Fruit fly (Drosophila melanogaster) whole organism, embryonic: Measurements from ENCODE around the gene ftz-f1.
A peak's percentile ranks its signal among the peaks of the same experiment; 100 is the strongest.

Experiments
- B-H2 ChIP-seq: fragments of 200-800 bp; sonication (Bioruptor generic); optimal IDR thresholded peaks from 2 replicates; lab custom pipeline; 2018; ENCODE audit warnings: missing biosample characterization, mild to moderate bottlenecking, missing genetic modification characterization
- Bdp1 ChIP-seq: fragments of 200-800 bp; sonication (Bioruptor generic); optimal IDR thresholded peaks from 3 replicates; lab custom pipeline; 2016; ENCODE audit warnings: missing biosample characterization, missing genetic modification characterization
- Blimp-1 ChIP-seq: fragments of 200-800 bp; sonication (Bioruptor generic); optimal IDR thresholded peaks from 3 replicates; lab custom pipeline; 2018; ENCODE audit warnings: missing biosample characterization, missing genetic modification characterization, mild to moderate bottlenecking, moderate library complexity, missing genetic modification reagents
- CG10321 ChIP-seq: fragments of 200-800 bp; sonication (Bioruptor generic); IDR thresholded peaks from 2 replicates; pipeline ENCODE4 v1.3.6; 2022; ENCODE audit warnings: missing biosample characterization, missing genetic modification characterization
- CG10431 ChIP-seq: fragments of 200-800 bp; sonication (Bioruptor generic); optimal IDR thresholded peaks from 3 replicates; lab custom pipeline; 2018; ENCODE audit warnings: missing biosample characterization, mild to moderate bottlenecking, missing genetic modification characterization
- CG11695 ChIP-seq: fragments of 200-800 bp; sonication (Bioruptor generic); IDR thresholded peaks from 3 replicates; pipeline ENCODE4 v1.3.6; 2022; ENCODE audit warnings: missing biosample characterization, missing genetic modification characterization
- CG12104 ChIP-seq: fragments of 200-800 bp; sonication (Bioruptor generic); optimal IDR thresholded peaks from 3 replicates; lab custom pipeline; 2016; ENCODE audit warnings: missing biosample characterization, missing genetic modification characterization
- CG14441 ChIP-seq: fragments of 200-800 bp; sonication (Bioruptor generic); IDR thresholded peaks from 2 replicates; pipeline ENCODE4 v1.3.6; 2022; ENCODE audit warnings: missing biosample characterization, missing genetic modification characterization
- CG1602 ChIP-seq: fragments of 200-800 bp; sonication (Bioruptor generic); optimal IDR thresholded peaks from 3 replicates; lab custom pipeline; 2016; ENCODE audit warnings: missing biosample characterization, missing genetic modification characterization
- CG17802 ChIP-seq: fragments of 200-800 bp; sonication (Bioruptor generic); optimal IDR thresholded peaks from 2 replicates; lab custom pipeline; 2018; ENCODE audit warnings: missing biosample characterization, mild to moderate bottlenecking, missing genetic modification characterization, moderate library complexity
- CG17829 ChIP-seq: fragments of 200-800 bp; optimal IDR thresholded peaks from 2 replicates; lab custom pipeline; 2019; ENCODE audit warnings: missing biosample characterization, mild to moderate bottlenecking, missing genetic modification characterization, moderate library complexity
- CG18619 ChIP-seq: fragments of 200-800 bp; sonication (Bioruptor generic); optimal IDR thresholded peaks from 3 replicates; lab custom pipeline; 2017; ENCODE audit warnings: missing biosample characterization, mild to moderate bottlenecking, missing genetic modification characterization
- CG31388 ChIP-seq: fragments of 200-800 bp; sonication (Bioruptor generic); optimal IDR thresholded peaks from 2 replicates; lab custom pipeline; 2016; ENCODE audit warnings: missing biosample characterization, missing genetic modification characterization
- CG33557 ChIP-seq: fragments of 200-800 bp; sonication (Bioruptor generic); optimal IDR thresholded peaks from 2 replicates; lab custom pipeline; 2019; ENCODE audit warnings: missing biosample characterization, mild to moderate bottlenecking, missing genetic modification characterization, moderate library complexity
- CG4360 ChIP-seq: fragments of 200-800 bp; sonication (Bioruptor generic); IDR thresholded peaks from 2 replicates; pipeline ENCODE4 v1.3.6; 2022; ENCODE audit warnings: missing biosample characterization, missing genetic modification characterization
- CG43689 ChIP-seq: fragments of 200-800 bp; sonication (Bioruptor generic); IDR thresholded peaks from 2 replicates; pipeline ENCODE4 v1.3.6; 2022; ENCODE audit warnings: missing biosample characterization, missing genetic modification characterization
- CG5245 ChIP-seq: fragments of 200-800 bp; sonication (Bioruptor generic); optimal IDR thresholded peaks from 3 replicates; lab custom pipeline; 2016; ENCODE audit warnings: missing biosample characterization, missing genetic modification characterization
- CG7372 ChIP-seq: fragments of 200-800 bp; sonication (Bioruptor generic); IDR thresholded peaks from 2 replicates; pipeline ENCODE4 v1.3.6; 2022; ENCODE audit warnings: missing biosample characterization, missing genetic modification characterization
- CrebB ChIP-seq: fragments of 200-800 bp; sonication (Bioruptor generic); optimal IDR thresholded peaks from 3 replicates; lab custom pipeline; 2018; ENCODE audit warnings: missing biosample characterization, mild to moderate bottlenecking, missing genetic modification characterization
- D19A ChIP-seq: fragments of 200-800 bp; optimal IDR thresholded peaks from 3 replicates; lab custom pipeline; 2019; ENCODE audit warnings: missing biosample characterization, mild to moderate bottlenecking, missing genetic modification characterization, moderate library complexity
- Dbx ChIP-seq: fragments of 200-800 bp; sonication (Bioruptor generic); IDR thresholded peaks from 3 replicates; pipeline ENCODE4 v1.3.6; 2022; ENCODE audit warnings: missing biosample characterization, missing genetic modification characterization
- Deaf1 ChIP-seq: fragments of 200-800 bp; optimal IDR thresholded peaks from 3 replicates; lab custom pipeline; 2019; ENCODE audit warnings: missing biosample characterization, mild to moderate bottlenecking, missing genetic modification characterization, moderate library complexity
- Drgx ChIP-seq: fragments of 200-800 bp; sonication (Bioruptor generic); IDR thresholded peaks from 2 replicates; pipeline ENCODE4 v1.3.6; 2022; ENCODE audit warnings: missing biosample characterization, missing genetic modification characterization
- HLH4C ChIP-seq: fragments of 200-800 bp; sonication (Bioruptor generic); IDR thresholded peaks from 3 replicates; pipeline ENCODE4 v1.3.6; 2022; ENCODE audit warnings: missing biosample characterization, missing genetic modification characterization; ENCODE audit not compliant: partially characterized antibody
- HLH54F ChIP-seq: fragments of 200-800 bp; sonication (Bioruptor generic); optimal IDR thresholded peaks from 3 replicates; lab custom pipeline; 2016; ENCODE audit warnings: missing biosample characterization, missing genetic modification characterization
- Med ChIP-seq: fragments of 200-800 bp; sonication (Bioruptor generic); peaks from one replicate; lab custom pipeline; 2016; ENCODE audit warnings: missing biosample characterization, missing genetic modification characterization, mild to moderate bottlenecking, inconsistent platforms, moderate library complexity
- Side ChIP-seq: fragments of 200-800 bp; sonication (Bioruptor generic); optimal IDR thresholded peaks from 2 replicates; lab custom pipeline; 2016; ENCODE audit warnings: missing biosample characterization, missing genetic modification characterization
- Spps ChIP-seq: fragments of 200-800 bp; sonication (Bioruptor generic); optimal IDR thresholded peaks from 2 replicates; lab custom pipeline; 2018; ENCODE audit warnings: missing biosample characterization, mild to moderate bottlenecking, missing genetic modification characterization
- br ChIP-seq: fragments of >200 bp; optimal IDR thresholded peaks from 2 replicates; lab custom pipeline; 2017
- ci ChIP-seq: fragments of 200-800 bp; sonication (Bioruptor generic); IDR thresholded peaks from 3 replicates; pipeline ENCODE4 v1.3.6; 2022; ENCODE audit warnings: missing biosample characterization, missing genetic modification characterization
- crol ChIP-seq: fragments of 200-800 bp; sonication (Bioruptor generic); IDR thresholded peaks from 2 replicates; pipeline ENCODE4 v1.3.6; 2022; ENCODE audit warnings: missing biosample characterization, missing genetic modification characterization
- dan ChIP-seq: fragments of 200-800 bp; sonication (Bioruptor generic); IDR thresholded peaks from 2 replicates; pipeline ENCODE4 v1.3.6; 2022; ENCODE audit warnings: missing biosample characterization, missing genetic modification characterization
- eyg ChIP-seq: fragments of 200-800 bp; sonication (Bioruptor generic); optimal IDR thresholded peaks from 3 replicates; lab custom pipeline; 2016; ENCODE audit warnings: missing biosample characterization, missing genetic modification characterization
- gem ChIP-seq: fragments of 200-800 bp; sonication (Bioruptor generic); optimal IDR thresholded peaks from 2 replicates; lab custom pipeline; 2019; ENCODE audit warnings: missing biosample characterization, mild to moderate bottlenecking, missing genetic modification characterization, moderate library complexity
- hbn ChIP-seq: fragments of 200-800 bp; sonication (Bioruptor generic); IDR thresholded peaks from 2 replicates; pipeline ENCODE4 v1.3.6; 2022; ENCODE audit warnings: missing biosample characterization, missing genetic modification characterization; ENCODE audit not compliant: partially characterized antibody
- her ChIP-seq: fragments of 200-800 bp; sonication (Bioruptor generic); optimal IDR thresholded peaks from 2 replicates; lab custom pipeline; 2016; ENCODE audit warnings: missing biosample characterization, missing genetic modification characterization
- hkb ChIP-seq, 2 experiments: fragments of 200-800 bp in 1 of 2; fragments of >200 bp in 1 of 2; sonication (Bioruptor generic) in 1 of 2; IDR thresholded peaks in 1 of 2; optimal IDR thresholded peaks in 1 of 2; 2 replicates each; pipeline versions ENCODE4 v1.3.6 to Lab custom; 2017 to 2022; ENCODE audit warnings: missing biosample characterization in 1 of 2, missing genetic modification characterization in 1 of 2
- jumu ChIP-seq: fragments of 200-800 bp; sonication (Bioruptor generic); optimal IDR thresholded peaks from 3 replicates; lab custom pipeline; 2016; ENCODE audit warnings: missing biosample characterization, missing genetic modification characterization
- kay ChIP-seq: fragments of 200-800 bp; sonication (Bioruptor generic); optimal IDR thresholded peaks from 2 replicates; lab custom pipeline; 2016; ENCODE audit warnings: missing biosample characterization, missing genetic modification characterization
- lab ChIP-seq: fragments of 200-800 bp; sonication (Bioruptor generic); optimal IDR thresholded peaks from 3 replicates; lab custom pipeline; 2017; ENCODE audit warnings: missing biosample characterization, missing genetic modification characterization, mild to moderate bottlenecking, moderate library complexity, missing genetic modification reagents
- mirr ChIP-seq: fragments of 200-800 bp; sonication (Bioruptor generic); optimal IDR thresholded peaks from 3 replicates; lab custom pipeline; 2018; ENCODE audit warnings: missing biosample characterization, mild to moderate bottlenecking, missing genetic modification characterization
- otp ChIP-seq: fragments of 200-800 bp; sonication (Bioruptor generic); IDR thresholded peaks from 3 replicates; pipeline ENCODE4, ENCODE4 v1.3.6; 2022; ENCODE audit warnings: missing biosample characterization, missing genetic modification characterization
- peb ChIP-seq: fragments of 200-800 bp; sonication (Bioruptor generic); IDR thresholded peaks from 2 replicates; pipeline ENCODE4 v1.3.6; 2022; ENCODE audit warnings: missing biosample characterization, missing genetic modification characterization
- pros ChIP-seq: fragments of 200-800 bp; sonication (Bioruptor generic); optimal IDR thresholded peaks from 3 replicates; lab custom pipeline; 2019; ENCODE audit warnings: missing biosample characterization, mild to moderate bottlenecking, missing genetic modification characterization, moderate library complexity
- scrt ChIP-seq: fragments of 200-800 bp; sonication (Bioruptor generic); optimal IDR thresholded peaks from 2 replicates; lab custom pipeline; 2018; ENCODE audit warnings: missing biosample characterization, mild to moderate bottlenecking, missing genetic modification characterization, moderate library complexity
- sens ChIP-seq: fragments of 200-800 bp; sonication (Bioruptor generic); peaks from one replicate; lab custom pipeline; 2016; ENCODE audit warnings: missing biosample characterization, missing genetic modification characterization
- sob ChIP-seq: fragments of 200-800 bp; sonication (Bioruptor generic); IDR thresholded peaks from 2 replicates; pipeline ENCODE4 v1.3.6; 2022; ENCODE audit warnings: missing biosample characterization, missing genetic modification characterization
- sr ChIP-seq: fragments of 200-800 bp; sonication (Bioruptor generic); IDR thresholded peaks from 3 replicates; pipeline ENCODE4 v1.3.6; 2022; ENCODE audit warnings: missing biosample characterization, missing genetic modification characterization
- sug ChIP-seq: fragments of 200-800 bp; optimal IDR thresholded peaks from 2 replicates; lab custom pipeline; 2019; ENCODE audit warnings: missing biosample characterization, mild to moderate bottlenecking, missing genetic modification characterization, moderate library complexity
- tio ChIP-seq: fragments of 200-800 bp; sonication (Bioruptor generic); optimal IDR thresholded peaks from 2 replicates; lab custom pipeline; 2017; ENCODE audit warnings: missing biosample characterization, missing genetic modification characterization, inconsistent platforms
- vvl ChIP-seq: fragments of 200-800 bp; sonication (Bioruptor generic); IDR thresholded peaks from 2 replicates; pipeline ENCODE4 v1.3.6; 2022; ENCODE audit warnings: missing biosample characterization, missing genetic modification characterization

Gene ftz-f1

DNA sequence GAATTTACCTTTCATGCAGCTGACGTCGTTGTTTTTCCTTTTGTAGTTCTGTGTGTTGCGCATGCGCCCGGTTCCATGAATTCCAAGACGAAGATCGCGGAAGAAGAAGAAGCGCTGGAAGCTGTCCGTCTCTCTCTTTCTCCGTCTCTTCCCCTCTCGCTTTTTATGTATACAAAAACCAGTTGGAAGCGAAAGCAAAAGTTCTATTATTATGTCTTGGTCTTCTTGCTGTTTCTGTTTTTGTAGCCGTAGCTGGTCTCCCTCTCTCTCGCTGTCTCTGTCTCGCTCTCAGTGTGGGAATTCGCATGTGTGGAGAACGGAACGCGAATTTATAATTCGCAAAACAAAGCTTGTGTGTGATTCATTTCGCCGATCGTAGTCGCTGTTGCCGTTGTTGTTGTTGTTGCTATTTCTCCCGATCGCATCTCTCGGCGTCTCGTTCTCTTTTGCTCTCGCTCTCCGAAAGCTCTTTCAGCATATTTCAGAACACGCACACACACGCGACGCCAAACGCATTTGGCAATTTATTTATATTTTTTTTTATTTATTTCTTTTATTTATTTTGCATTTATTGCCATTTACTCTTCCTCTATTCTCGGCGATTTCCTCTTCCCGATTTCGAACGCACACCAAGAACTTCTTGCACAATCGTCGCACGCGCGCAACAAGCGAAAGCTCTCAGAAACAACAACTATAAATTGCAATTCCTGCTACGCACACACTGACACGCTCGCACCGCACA lies 838 bp downstream of the ftz-f1 start (continued):
- TF ChIP-seq mirr (GFP tag; lab: Kevin White, UChicago), result peak; percentile 15
- no peak for TF ChIP-seq CG5245 (GFP tag; lab: Kevin White, UChicago)
- peak; percentile 10 for TF ChIP-seq CG12104 (GFP tag; lab: Kevin White, UChicago)
- no peak for TF ChIP-seq dan (GFP tag; lab: Robert Waterston, UW)
- peak; percentile 52 for TF ChIP-seq CG10321 (GFP tag; lab: Robert Waterston, UW)
- TF ChIP-seq crol (GFP tag; lab: Robert Waterston, UW), result peak; percentile 78
- TF ChIP-seq HLH54F, result no peak
- no peak for TF ChIP-seq tio
- peak; percentile 100 for TF ChIP-seq Blimp-1 (GFP tag; lab: Kevin White, UChicago)
- no peak for TF ChIP-seq sug
- TF ChIP-seq CG4360 (GFP tag; lab: Robert Waterston, UW), result peak; percentile 61
- no peak for TF ChIP-seq Bdp1 (GFP tag; lab: Kevin White, UChicago)
- TF ChIP-seq Med (GFP tag; lab: Kevin White, UChicago), result peak; percentile 61
- TF ChIP-seq HLH4C (GFP tag; lab: Robert Waterston, UW), result no peak
- TF ChIP-seq CrebB (tag; lab: Kevin White, UChicago), result no peak
- no peak for TF ChIP-seq peb (GFP tag; lab: Robert Waterston, UW)
- peak; percentile 29 for TF ChIP-seq Spps (tag; lab: Kevin White, UChicago)
- TF ChIP-seq hbn (GFP tag; lab: Robert Waterston, UW), result no peak
- TF ChIP-seq CG11695, result no peak
- peak; percentile 63 for TF ChIP-seq scrt (GFP tag; lab: Kevin White, UChicago)
- peak; percentile 30 for TF ChIP-seq Drgx (GFP tag; lab: Robert Waterston, UW)
- peak; percentile 50 for TF ChIP-seq CG33557 (GFP tag; lab: Kevin White, UChicago)
- peak; percentile 3 for TF ChIP-seq lab
- peak; percentile 16 for TF ChIP-seq Deaf1 (tag; lab: Kevin White, UChicago)
- peak; percentile 42 for TF ChIP-seq sens (GFP tag; lab: Kevin White, UChicago)
- 0 out of 3 replicates have a peak, but pooled peaks have one; percentile 34 for TF ChIP-seq otp (GFP tag; lab: Robert Waterston, UW)
- TF ChIP-seq gem (tag; lab: Kevin White, UChicago), result no peak
- peak; percentile 29 for TF ChIP-seq CG10431 (GFP tag; lab: Kevin White, UChicago)
- peak; percentile 39; the same call in 1 of the 2 replicates for TF ChIP-seq sob (GFP tag; lab: Robert Waterston, UW)
- no peak for TF ChIP-seq CG14441 (GFP tag; lab: Robert Waterston, UW)
- TF ChIP-seq pros, result peak; percentile 47
- TF ChIP-seq CG17802 (tag; lab: Kevin White, UChicago), result no peak
- TF ChIP-seq hkb (optimal IDR thresholded peaks at IDR 0.05; lab: Kevin White, UChicago), result no peak
- TF ChIP-seq hkb (GFP tag; IDR thresholded peaks at IDR 0.05; lab: Robert Waterston, UW), result peak; percentile 36; the same call in 1 of the 2 replicates
- no peak for TF ChIP-seq vvl (GFP tag; lab: Robert Waterston, UW)
- 0 out of 3 replicates have a peak, but pooled peaks have one; percentile 35 for TF ChIP-seq Dbx (GFP tag; lab: Robert Waterston, UW)

DNA sequence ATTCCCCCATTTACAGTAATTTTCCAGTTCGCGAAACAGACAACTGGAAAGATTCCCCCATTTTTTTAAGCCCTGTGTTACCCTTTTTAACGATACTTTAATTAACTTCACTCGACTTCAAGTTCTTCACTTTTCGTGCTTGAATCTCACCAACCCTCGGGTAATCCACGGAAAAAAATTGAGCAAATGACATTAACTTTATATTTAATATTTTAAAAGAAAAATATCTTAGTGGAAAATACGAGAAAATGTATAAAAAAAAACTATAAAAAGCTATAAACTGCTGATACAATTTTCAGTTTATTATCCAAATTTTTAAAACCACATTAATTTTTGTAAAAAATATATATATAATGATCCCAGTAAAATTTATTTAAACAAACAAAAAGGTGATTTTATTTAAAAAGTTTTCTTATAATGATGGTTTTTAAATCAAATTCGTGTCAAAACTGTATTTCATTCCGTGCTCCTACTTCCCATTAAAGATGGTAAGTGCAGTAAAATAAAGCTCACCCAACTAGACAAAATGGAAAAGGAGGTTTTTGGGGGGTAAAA lies 1.5 kb downstream of the ftz-f1 start:
- TF ChIP-seq kay (GFP tag; lab: Kevin White, UChicago) (no peak), CG31388 (GFP tag; lab: Kevin White, UChicago) (no peak), CG43689 (GFP tag; lab: Robert Waterston, UW) (no peak), B-H2 (GFP tag; lab: Kevin White, UChicago) (no peak), her (GFP tag; lab: Kevin White, UChicago) (no peak), eyg (GFP tag; lab: Kevin White, UChicago) (no peak), jumu (GFP tag; lab: Kevin White, UChicago) (no peak), sr (no peak), CG17829 (tag; lab: Kevin White, UChicago) (no peak), CG7372 (GFP tag; lab: Robert Waterston, UW) (no peak), D19A (tag; lab: Kevin White, UChicago) (no peak), Side (GFP tag; lab: Kevin White, UChicago) (no peak), crol (GFP tag; lab: Robert Waterston, UW) (no peak), CG1602 (GFP tag; lab: Kevin White, UChicago) (no peak), br (lab: Kevin White, UChicago) (no peak), CG18619 (GFP tag; lab: Kevin White, UChicago) (no peak), ci (GFP tag; lab: Robert Waterston, UW) (no peak)
